Fruit fly (Drosophila melanogaster) ovary, adult (tissue): ENCODE results near the gene CG10669.

Experiments used
- CG17801 ChIP-seq: fragments of 200-800 bp; optimal IDR thresholded peaks from 2 replicates; lab custom pipeline; 2019; ENCODE audit warnings: missing biosample characterization, mild to moderate bottlenecking, missing genetic modification characterization, moderate library complexity; ENCODE audit not compliant: partially characterized antibody

CG10669 gene

dm6 chr3R:25335065-25335464 is at the start of gene CG10669, which contains the start of gene CG11902:
TSS of gene CG10669 (minus strand) at chr3R:25335243.
TSS of gene CG11902 (plus strand) at chr3R:25335257.
- TF ChIP-seq CG17801 (GFP tag; lab: Kevin White, UChicago): no peak

- TF ChIP-seq CG17801 (GFP tag; lab: Kevin White, UChicago): no peak
Measured at dm6 chr3R:25384206-25384605, 49.2 kb upstream of the CG10669 start.

dm6 chr3R:25383400-25383799 is 48.4 kb upstream of the CG10669 start, which contains the start of gene CG31437:
TSS of gene CG31437 (plus strand) at chr3R:25383700.
- TF ChIP-seq CG17801 (GFP tag; lab: Kevin White, UChicago): no peak

dm6 chr3R:25382681-25383080 is 47.6 kb upstream of the CG10669 start, which contains the start of gene alrm:
TSS of gene alrm (minus strand) at chr3R:25382781.
- no peak for TF ChIP-seq CG17801 (GFP tag; lab: Kevin White, UChicago)

dm6 chr3R:25357985-25358384 is 22.9 kb upstream of the CG10669 start, which contains the start of gene ND-49L:
TSS of gene ND-49L (plus strand) at chr3R:25358285.
- TF ChIP-seq CG17801 (GFP tag; lab: Kevin White, UChicago): no peak

dm6 chr3R:25346899-25347298 is 11.9 kb upstream of the CG10669 start, which contains the start of gene tobi:
TSS of gene tobi (minus strand) at chr3R:25346921.
- no peak for TF ChIP-seq CG17801 (GFP tag; lab: Kevin White, UChicago)

dm6 chr3R:25339952-25340351 is 4.9 kb upstream of the CG10669 start, which contains the start of gene rha:
TSS of gene rha (plus strand) at chr3R:25340252.
- no peak for TF ChIP-seq CG17801 (GFP tag; lab: Kevin White, UChicago)

- TF ChIP-seq CG17801 (GFP tag; lab: Kevin White, UChicago): no peak
Measured at dm6 chr3R:25331103-25331502, 3.9 kb downstream of the CG10669 start, which contains the start of gene CHKov2. TSS of gene CHKov2 (minus strand) at chr3R:25331203.

dm6 chr3R:25329079-25329478 is 6.0 kb downstream of the CG10669 start, which contains the start of gene CHKov1:
TSS of gene CHKov1 (minus strand) at chr3R:25329316.
- TF ChIP-seq CG17801 (GFP tag; lab: Kevin White, UChicago): no peak

- no peak for TF ChIP-seq CG17801 (GFP tag; lab: Kevin White, UChicago)
Measured at dm6 chr3R:25322657-25323056, 12.4 kb downstream of the CG10669 start, which contains the start of gene CG10562. TSS of gene CG10562 (minus strand) at chr3R:25322757.

- no peak for TF ChIP-seq CG17801 (GFP tag; lab: Kevin White, UChicago)
Measured at dm6 chr3R:25321681-25322080, 13.4 kb downstream of the CG10669 start.

- no peak for TF ChIP-seq CG17801 (GFP tag; lab: Kevin White, UChicago)
Measured at dm6 chr3R:25320898-25321297, 14.1 kb downstream of the CG10669 start.

- TF ChIP-seq CG17801 (GFP tag; lab: Kevin White, UChicago): no peak
Measured at dm6 chr3R:25320051-25320705, 14.9 kb downstream of the CG10669 start, which contains the start of gene CG10560. TSS of gene CG10560 (minus strand) at chr3R:25320101.

dm6 chr3R:25318011-25318410 is 17.0 kb downstream of the CG10669 start, which contains the start of gene CG10553:
TSS of gene CG10553 (minus strand) at chr3R:25318111.
- no peak for TF ChIP-seq CG17801 (GFP tag; lab: Kevin White, UChicago)

- TF ChIP-seq CG17801 (GFP tag; lab: Kevin White, UChicago): no peak
Measured at dm6 chr3R:25316016-25316415, 19.0 kb downstream of the CG10669 start, which contains the start of gene CG10559. TSS of gene CG10559 (minus strand) at chr3R:25316116.

dm6 chr3R:25313771-25314170 is 21.3 kb downstream of the CG10669 start, which contains the start of gene CG31087:
TSS of gene CG31087 (minus strand) at chr3R:25313833.
- no peak for TF ChIP-seq CG17801 (GFP tag; lab: Kevin White, UChicago)
